Worm (Caenorhabditis elegans): ENCODE results near the gene F44D12.16.

DNA sequence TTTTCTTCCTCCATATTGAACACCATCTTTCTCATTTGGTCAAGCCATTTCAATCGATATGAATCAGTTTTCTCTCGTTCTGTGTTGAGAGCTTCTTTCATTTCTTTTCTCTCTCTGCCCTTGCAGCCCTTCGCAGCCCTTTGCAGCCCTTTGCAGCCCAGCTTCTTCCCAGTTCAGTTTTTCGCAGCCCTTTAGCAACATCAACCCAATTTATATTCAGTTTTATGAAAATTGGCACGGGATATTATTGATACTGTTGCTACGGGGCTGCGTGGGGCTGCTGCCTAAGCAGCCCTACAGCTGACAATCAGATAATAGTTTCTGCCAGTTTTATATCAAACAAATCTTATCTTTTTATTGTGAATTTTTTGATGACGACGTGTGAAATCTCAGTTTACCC, 8.1 kb downstream of the F44D12.16 start, which contains the start of gene F44D12.10:
- TF ChIP-seq xbp-1 (tag; optimal IDR thresholded peaks at IDR 0.05) (no peak), ztf-11 (tag; optimal IDR thresholded peaks at IDR 0.05) (no peak), F16B12.6 (tag; optimal IDR thresholded peaks at IDR 0.05) (no peak)

Data from whole organism, L1 larva.